Worm (Caenorhabditis elegans): ENCODE data around the gene par-3.

ce11 chrIII:5674196-5674595 lies 10.2 kb downstream of the par-3 start:
- TF ChIP-seq him-1 (tag; optimal IDR thresholded peaks at IDR 0.05) (no peak), dao-5 (tag; optimal IDR thresholded peaks at IDR 0.05) (no peak)
